Fruit fly (Drosophila melanogaster) whole organism, pupa: ENCODE measurements around the gene Tcs3.

ENCODE experiments used
- CG15710 ChIP-seq: fragments of 200-800 bp; sonication (Bioruptor generic); optimal IDR thresholded peaks from 2 replicates; lab custom pipeline; 2018; ENCODE audit warnings: missing biosample characterization, mild to moderate bottlenecking, missing genetic modification characterization, moderate library complexity
- CG32121 ChIP-seq: fragments of 200-800 bp; sonication (Bioruptor generic); IDR thresholded peaks from 2 replicates; pipeline ENCODE4 v1.3.6; 2022; ENCODE audit warnings: missing biosample characterization, missing genetic modification characterization
- CG4496 ChIP-seq: fragments of 200-800 bp; sonication (Bioruptor generic); IDR thresholded peaks from 3 replicates; pipeline ENCODE4 v1.3.6; 2022; ENCODE audit warnings: missing biosample characterization, missing genetic modification characterization
- CG9948 ChIP-seq: fragments of 200-800 bp; sonication (Bioruptor generic); optimal IDR thresholded peaks from 2 replicates; lab custom pipeline; 2018; ENCODE audit warnings: missing biosample characterization, mild to moderate bottlenecking, missing genetic modification characterization, moderate library complexity
- D1 ChIP-seq: fragments of 200-800 bp; sonication (Bioruptor generic); optimal IDR thresholded peaks from 2 replicates; lab custom pipeline; 2018; ENCODE audit warnings: missing biosample characterization, mild to moderate bottlenecking, missing genetic modification characterization, moderate library complexity
- EcR ChIP-seq: fragments of 200-800 bp; sonication (Bioruptor generic); optimal IDR thresholded peaks from 3 replicates; lab custom pipeline; 2019; ENCODE audit warnings: missing biosample characterization, missing genetic modification characterization, mild to moderate bottlenecking, moderate library complexity, missing genetic modification reagents
- Ets98B ChIP-seq: fragments of 200-800 bp; sonication (Bioruptor generic); IDR thresholded peaks from 2 replicates; pipeline ENCODE4 v1.3.6; 2022; ENCODE audit warnings: missing biosample characterization, missing genetic modification characterization
- Pif1A ChIP-seq: fragments of 200-800 bp; sonication (Bioruptor generic); optimal IDR thresholded peaks from 3 replicates; lab custom pipeline; 2016; ENCODE audit warnings: missing biosample characterization, missing genetic modification characterization
- fd96Ca ChIP-seq: fragments of 200-800 bp; sonication (Bioruptor generic); IDR thresholded peaks from 3 replicates; pipeline ENCODE4 v1.3.6; 2022; ENCODE audit warnings: missing biosample characterization, missing genetic modification characterization
- gl ChIP-seq: fragments of 200-800 bp; sonication (Bioruptor generic); optimal IDR thresholded peaks from 2 replicates; lab custom pipeline; 2018; ENCODE audit warnings: missing biosample characterization, mild to moderate bottlenecking, missing genetic modification characterization

dm6 chr3L:16331633-16332032, 20.2 kb upstream of the Tcs3 start, which contains the start of gene retinin:
- TF ChIP-seq gl (tag; lab: Kevin White, UChicago) (no peak), CG32121 (GFP tag; lab: Robert Waterston, UW) (no peak), CG9948 (tag; lab: Kevin White, UChicago) (no peak), Ets98B (GFP tag; lab: Robert Waterston, UW) (no peak), D1 (tag; lab: Kevin White, UChicago) (no peak), CG4496 (no peak), fd96Ca (GFP tag; lab: Robert Waterston, UW) (no peak), CG15710 (no peak), EcR (no peak), Pif1A (GFP tag; lab: Kevin White, UChicago) (no peak)
